Worm (Caenorhabditis elegans): ENCODE results near the gene T03D3.5.

The T03D3.5 gene

DNA sequence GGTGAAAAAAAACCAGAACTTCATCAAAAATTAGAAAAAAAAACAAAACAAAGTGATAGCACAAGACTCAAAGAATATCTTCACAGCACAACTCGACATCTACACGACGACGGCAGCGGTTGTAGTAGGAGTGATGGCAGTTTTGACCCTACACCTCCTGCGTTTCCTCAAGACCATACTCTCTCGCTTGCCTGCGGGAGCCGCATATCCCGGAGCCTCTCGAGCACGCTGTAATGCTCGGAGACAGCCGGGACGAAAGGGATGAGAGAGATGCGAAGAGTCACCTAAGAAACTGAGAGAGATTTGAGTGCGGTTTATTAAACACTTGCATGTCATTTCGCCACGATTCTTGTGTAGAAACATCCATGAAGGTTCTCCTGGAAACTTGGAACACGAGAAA lies 17.2 kb downstream of the T03D3.5 start:
- TF ChIP-seq unc-120 (tag; optimal IDR thresholded peaks at IDR 0.05; ENCODE audit: poor library complexity, severe bottlenecking) (peak; percentile 46), nhr-76 (tag; optimal IDR thresholded peaks at IDR 0.05) (no peak), hlh-1 (tag; optimal IDR thresholded peaks at IDR 0.05) (peak; percentile 32), elt-1 (tag; optimal IDR thresholded peaks at IDR 0.05; ENCODE audit: borderline replicate concordance, insufficient read depth) (no peak)

DNA sequence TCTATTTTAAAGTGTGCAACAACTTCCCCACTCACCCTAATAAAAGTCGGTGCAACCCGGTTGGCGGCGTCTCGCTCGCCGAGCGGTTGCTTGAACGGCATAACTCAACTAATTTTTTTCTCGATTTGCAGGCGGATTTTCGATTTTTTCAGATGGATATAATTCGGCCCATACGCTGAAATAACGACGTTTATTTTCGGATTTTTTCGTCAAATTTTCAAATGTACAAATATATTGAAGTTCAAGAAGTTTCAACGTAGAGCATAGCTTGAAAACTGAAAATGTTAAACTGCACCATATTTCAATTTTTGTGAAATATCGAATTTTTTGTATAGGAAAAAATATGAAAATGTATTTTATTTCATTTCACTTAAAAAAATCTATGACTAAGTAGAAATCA lies 18.9 kb downstream of the T03D3.5 start, which contains the start of gene ketn-1:
ketn-1 (minus strand) TSS at position 101 of the 400 bp plus-strand sequence.
- no peak for TF ChIP-seq sptf-1 (tag; optimal IDR thresholded peaks at IDR 0.05)
- no peak for TF ChIP-seq blmp-1 (tag; optimal IDR thresholded peaks at IDR 0.05)
- TF ChIP-seq flh-1 (GFP tag; optimal IDR thresholded peaks at IDR 0.05), result no peak
- TF ChIP-seq ham-2 (GFP tag; optimal IDR thresholded peaks at IDR 0.05), result no peak
- no peak for TF ChIP-seq lin-13 (tag; optimal IDR thresholded peaks at IDR 0.05)
- TF ChIP-seq ceh-43 (GFP tag; optimal IDR thresholded peaks at IDR 0.05), result no peak
- no peak for TF ChIP-seq mep-1 (tag; optimal IDR thresholded peaks at IDR 0.05)
- TF ChIP-seq nhr-12 (tag; optimal IDR thresholded peaks at IDR 0.05), result no peak
- TF ChIP-seq drap-1 (GFP tag; optimal IDR thresholded peaks at IDR 0.05), result no peak
- no peak for TF ChIP-seq hlh-1 (tag; optimal IDR thresholded peaks at IDR 0.05)
- no peak for TF ChIP-seq M03D4.4 (tag; optimal IDR thresholded peaks at IDR 0.05)
- TF ChIP-seq unc-39 (tag; optimal IDR thresholded peaks at IDR 0.05), result no peak
- TF ChIP-seq elt-1 (tag; optimal IDR thresholded peaks at IDR 0.05; ENCODE audit: borderline replicate concordance, insufficient read depth), result no peak
- no peak for TF ChIP-seq unc-120 (tag; optimal IDR thresholded peaks at IDR 0.05; ENCODE audit: poor library complexity, severe bottlenecking)
- TF ChIP-seq pha-4 (tag; optimal IDR thresholded peaks at IDR 0.05), result no peak
- TF ChIP-seq elt-3 (tag; optimal IDR thresholded peaks at IDR 0.05), result no peak
- no peak for TF ChIP-seq mab-5 (tag; optimal IDR thresholded peaks at IDR 0.05)
- TF ChIP-seq cnd-1 (tag; optimal IDR thresholded peaks at IDR 0.05), result no peak

DNA sequence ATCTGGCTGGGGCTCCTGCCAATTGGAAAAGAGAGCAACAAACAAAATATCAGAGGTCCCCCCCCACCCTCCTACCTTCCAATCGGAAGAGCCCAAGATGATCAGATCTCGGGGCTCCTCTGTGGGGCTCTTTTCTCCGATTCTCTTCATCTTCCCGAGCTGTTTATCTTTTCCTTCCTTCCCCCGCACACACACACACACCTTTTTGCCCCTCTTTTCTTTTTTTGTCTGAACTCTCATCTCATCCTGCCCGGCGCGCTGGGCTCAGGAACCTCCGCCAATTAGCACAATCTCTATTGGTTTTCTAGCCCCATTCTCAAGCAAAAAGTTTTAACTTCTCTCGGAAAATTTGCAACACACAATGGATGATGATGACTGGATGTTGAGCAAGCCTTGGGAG lies 23.4 kb downstream of the T03D3.5 start:
- no peak for TF ChIP-seq nhr-28 (tag; optimal IDR thresholded peaks at IDR 0.05)
- peak; percentile 53 for TF ChIP-seq unc-120 (tag; optimal IDR thresholded peaks at IDR 0.05; ENCODE audit: poor library complexity, severe bottlenecking)

DNA sequence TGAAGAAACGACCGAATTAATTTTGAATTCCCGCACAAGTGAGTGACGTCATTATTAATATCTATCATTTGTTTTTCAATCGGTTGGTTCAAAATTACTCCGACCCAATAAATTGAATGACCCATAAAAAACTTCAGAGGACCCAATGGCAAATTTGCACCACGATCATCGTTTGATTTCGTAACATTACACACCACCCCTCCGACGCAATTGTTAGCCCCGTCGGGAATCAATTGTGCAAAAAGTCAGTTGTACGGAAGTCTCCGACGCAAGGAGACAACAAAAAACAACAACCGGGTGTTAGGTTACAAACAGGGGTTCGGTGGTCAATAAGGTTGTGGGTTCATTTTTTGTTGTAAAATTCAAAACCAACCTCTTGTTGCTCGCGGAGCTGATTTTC lies 24.7 kb downstream of the T03D3.5 start:
- TF ChIP-seq lsy-2 (tag; optimal IDR thresholded peaks at IDR 0.05) (no peak), flh-1 (GFP tag; optimal IDR thresholded peaks at IDR 0.05) (no peak), zip-8 (tag; optimal IDR thresholded peaks at IDR 0.05) (peak; percentile 13), tbx-8 (GFP tag; optimal IDR thresholded peaks at IDR 0.05) (no peak), hlh-1 (tag; optimal IDR thresholded peaks at IDR 0.05) (peak; percentile 48)

DNA sequence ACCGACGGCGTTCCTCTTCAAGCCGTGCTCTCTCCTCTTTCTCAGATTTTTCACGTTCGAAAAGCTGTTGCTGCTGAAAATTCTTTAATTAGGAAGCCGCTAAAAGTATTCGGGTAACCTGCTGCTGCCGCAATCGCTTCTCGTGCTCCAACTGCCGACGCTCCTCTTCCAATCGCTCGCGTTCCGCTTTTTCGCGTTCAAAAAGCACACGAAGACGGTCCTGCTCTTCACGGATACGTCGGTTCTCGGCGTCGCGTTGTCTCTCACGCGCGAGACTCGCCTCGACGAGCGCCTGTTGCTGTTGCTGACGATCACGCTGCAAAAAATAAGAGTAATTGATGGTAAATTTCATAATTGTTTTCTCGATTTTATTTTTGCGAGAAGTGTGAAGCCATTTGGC lies 26.0 kb downstream of the T03D3.5 start:
- no peak for TF ChIP-seq sem-2 (GFP tag; optimal IDR thresholded peaks at IDR 0.05)
- TF ChIP-seq ceh-39 (tag; optimal IDR thresholded peaks at IDR 0.05), result no peak
- no peak for TF ChIP-seq mls-2 (tag; optimal IDR thresholded peaks at IDR 0.05)
- TF ChIP-seq nhr-12 (tag; optimal IDR thresholded peaks at IDR 0.05), result no peak
- no peak for TF ChIP-seq sptf-1 (tag; optimal IDR thresholded peaks at IDR 0.05)
- no peak for TF ChIP-seq nhr-76 (tag; optimal IDR thresholded peaks at IDR 0.05)
- no peak for TF ChIP-seq unc-120 (tag; optimal IDR thresholded peaks at IDR 0.05; ENCODE audit: poor library complexity, severe bottlenecking)
- no peak for TF ChIP-seq ceh-83 (GFP tag; optimal IDR thresholded peaks at IDR 0.05)
- TF ChIP-seq ham-2 (GFP tag; optimal IDR thresholded peaks at IDR 0.05), result no peak
- no peak for TF ChIP-seq lin-32 (GFP tag; optimal IDR thresholded peaks at IDR 0.05)
- TF ChIP-seq pha-4 (tag; optimal IDR thresholded peaks at IDR 0.05), result no peak
- TF ChIP-seq bed-3 (GFP tag; optimal IDR thresholded peaks at IDR 0.05), result no peak
- no peak for TF ChIP-seq ceh-43 (GFP tag; optimal IDR thresholded peaks at IDR 0.05)
- TF ChIP-seq hlh-1 (tag; optimal IDR thresholded peaks at IDR 0.05), result no peak
- TF ChIP-seq M03D4.4 (tag; optimal IDR thresholded peaks at IDR 0.05), result no peak
- no peak for TF ChIP-seq tbx-8 (GFP tag; optimal IDR thresholded peaks at IDR 0.05)
- TF ChIP-seq cnd-1 (tag; optimal IDR thresholded peaks at IDR 0.05), result no peak
- no peak for TF ChIP-seq lin-13 (tag; optimal IDR thresholded peaks at IDR 0.05)

Measured in whole organism, mixed stage, embryonic.